Fruit fly (Drosophila melanogaster): ENCODE measurements around the gene Sk1.

DNA sequence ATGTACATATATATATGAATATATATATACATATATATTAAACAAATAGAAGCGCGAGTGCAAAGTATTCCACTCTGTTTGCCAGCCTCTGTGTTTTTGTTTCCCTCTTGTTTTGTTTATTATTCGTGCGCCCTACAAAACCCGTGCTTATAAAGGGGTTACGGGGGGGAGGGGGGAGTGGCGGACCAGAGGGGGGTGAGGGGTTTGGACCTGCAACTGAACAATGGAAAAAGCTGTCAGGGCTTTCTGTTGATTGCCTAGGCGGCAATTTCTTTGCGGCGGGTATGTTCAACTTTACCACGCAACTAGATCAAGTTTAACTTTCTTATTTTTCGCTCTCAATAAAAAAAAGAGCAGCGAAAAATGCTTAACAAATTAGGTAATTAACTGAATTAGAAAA, 3.1 kb upstream of the Sk1 start:
- TF ChIP-seq psq (optimal IDR thresholded peaks at IDR 0.05) (no peak), h (optimal IDR thresholded peaks at IDR 0.05) (no peak), Myc (optimal IDR thresholded peaks at IDR 0.05) (no peak)

Measured in Kc167 (cell line).